Worm (Caenorhabditis elegans) whole organism, late embryonic: ENCODE results near the gene cdc-25.3.

ENCODE experiments used
- C08G9.2 ChIP-seq: sonication (generic microtip); optimal IDR thresholded peaks from 2 replicates; lab custom pipeline; 2016; ENCODE audit warnings: mild to moderate bottlenecking, missing genetic modification characterization, moderate library complexity, missing compliant biosample characterization
- F13H6.1 ChIP-seq: sonication (generic microtip); optimal IDR thresholded peaks from 2 replicates; lab custom pipeline; 2016; ENCODE audit warnings: missing genetic modification characterization, missing compliant biosample characterization
- ets-4 ChIP-seq: sonication (generic microtip); optimal IDR thresholded peaks from 2 replicates; lab custom pipeline; 2016; ENCODE audit warnings: missing genetic modification characterization, missing compliant biosample characterization
- eyg-1 ChIP-seq: sonication (generic microtip); optimal IDR thresholded peaks from 2 replicates; lab custom pipeline; 2016; ENCODE audit warnings: missing genotype, missing genetic modification characterization, missing compliant biosample characterization
- nfya-1 ChIP-seq: sonication (generic microtip); optimal IDR thresholded peaks from 2 replicates; lab custom pipeline; 2017; ENCODE audit warnings: missing genetic modification characterization, mild to moderate bottlenecking, missing compliant biosample characterization, antibody characterized with exemption, moderate library complexity
- unc-55 ChIP-seq: sonication (generic microtip); optimal IDR thresholded peaks from 2 replicates; lab custom pipeline; 2017; ENCODE audit warnings: missing biosample characterization, missing genetic modification reagents, missing genetic modification characterization

ce11 chrIII:8925539-8925938 lies 7.8 kb upstream of the cdc-25.3 start:
- TF ChIP-seq unc-55 (GFP tag; lab: Kevin White, UChicago) (no peak), ets-4 (tag; lab: Kevin White, UChicago) (no peak), eyg-1 (tag; lab: Kevin White, UChicago) (no peak), nfya-1 (tag; lab: Kevin White, UChicago) (no peak), C08G9.2 (tag; lab: Kevin White, UChicago) (no peak), F13H6.1 (no peak)
